Fruit fly (Drosophila melanogaster) whole organism, adult: ENCODE results near the gene Trf4.

Experiments used
- CG33017 ChIP-seq: fragments of 200-800 bp; sonication (Bioruptor generic); optimal IDR thresholded peaks from 2 replicates; lab custom pipeline; 2018; ENCODE audit warnings: missing biosample characterization, mild to moderate bottlenecking, missing genetic modification characterization, moderate library complexity
- CG7045 ChIP-seq: fragments of 200-800 bp; sonication (Bioruptor generic); optimal IDR thresholded peaks from 2 replicates; lab custom pipeline; 2017; ENCODE audit warnings: missing biosample characterization, mild to moderate bottlenecking, missing genetic modification characterization
- CG7101 ChIP-seq: fragments of 200-800 bp; sonication (Bioruptor generic); optimal IDR thresholded peaks from 2 replicates; lab custom pipeline; 2018; ENCODE audit warnings: missing biosample characterization, mild to moderate bottlenecking, missing genetic modification characterization, moderate library complexity
- Crg-1 ChIP-seq: fragments of 200-800 bp; sonication (Bioruptor generic); optimal IDR thresholded peaks from 2 replicates; lab custom pipeline; 2016; ENCODE audit warnings: missing biosample characterization, missing genetic modification characterization
- cic ChIP-seq: fragments of 200-800 bp; sonication (Bioruptor generic); optimal IDR thresholded peaks from 2 replicates; lab custom pipeline; 2017; ENCODE audit warnings: missing biosample characterization, mild to moderate bottlenecking, missing genetic modification characterization, moderate library complexity
- cnc ChIP-seq, 2 experiments: fragments of >200 bp; optimal IDR thresholded peaks; 2 replicates each; lab custom pipeline; 2017
- tj ChIP-seq: fragments of 200-800 bp; sonication (Bioruptor generic); optimal IDR thresholded peaks from 3 replicates; lab custom pipeline; 2017; ENCODE audit warnings: missing biosample characterization, mild to moderate bottlenecking, missing genetic modification characterization, moderate library complexity

- TF ChIP-seq cnc (optimal IDR thresholded peaks at IDR 0.05; lab: Kevin White, UChicago) (no peak), Crg-1 (GFP tag; lab: Kevin White, UChicago) (no peak), CG33017 (tag; lab: Kevin White, UChicago) (no peak), CG7101 (tag; lab: Kevin White, UChicago) (no peak), cic (GFP tag; lab: Kevin White, UChicago) (no peak), tj (no peak), CG7045 (GFP tag; lab: Kevin White, UChicago) (no peak)
These were observed 27.9 kb upstream of the Trf4 start for dm6 chr2L:2637002-2637377.
